Worm (Caenorhabditis elegans) whole organism, L1 larva: ENCODE results near the gene sec-61.G.

Experiments used
- ces-1 ChIP-seq: fragments of 150-350 bp; optimal IDR thresholded peaks from 2 replicates; lab custom pipeline; 2014; ENCODE audit warnings: missing biosample characterization, missing genetic modification reagents, missing genetic modification characterization
- mdl-1 ChIP-seq, 2 experiments: fragments of 150-350 bp; optimal IDR thresholded peaks; 2 replicates each; lab custom pipeline; 2014 to 2017; ENCODE audit warnings: missing biosample characterization in 2 of 2, missing genetic modification characterization in 2 of 2, inconsistent platforms in 1 of 2
- nhr-12 ChIP-seq: sonication (generic microtip); optimal IDR thresholded peaks from 2 replicates; lab custom pipeline; 2017; ENCODE audit warnings: missing biosample characterization, missing genetic modification characterization

ce11 chrV:10932411-10932810 lies 35.5 kb upstream of the sec-61.G start, which contains the start of gene F58B4.5:
- TF ChIP-seq mdl-1 (tag; optimal IDR thresholded peaks at IDR 0.05; lab: Kevin White, UChicago) (no peak), ces-1 (GFP tag; lab: Kevin White, UChicago) (no peak), nhr-12 (tag; lab: Kevin White, UChicago) (no peak)
